Worm (Caenorhabditis elegans): Measurements from ENCODE around the gene nhr-133.

DNA sequence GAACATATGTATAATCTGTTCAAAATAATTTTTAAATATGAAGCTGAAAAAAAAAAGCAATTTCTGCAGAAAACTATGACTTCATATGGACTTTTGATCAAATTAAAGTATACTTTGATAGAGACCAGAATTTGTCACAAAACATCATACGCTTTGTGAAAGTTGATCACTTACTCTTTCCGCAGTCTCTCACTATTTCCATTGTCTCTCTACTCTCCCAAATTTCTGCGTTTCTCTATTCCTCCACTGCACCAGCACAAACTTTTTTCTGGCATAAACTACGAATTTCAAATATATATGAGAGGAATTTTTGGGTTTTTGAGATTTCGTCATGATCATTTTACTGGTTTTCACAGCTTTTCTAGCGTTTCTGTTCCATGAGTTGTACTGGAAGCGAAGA lies 23.9 kb upstream of the nhr-133 start, which contains the start of gene cyp-33C4:
- TF ChIP-seq lin-13 (GFP tag; optimal IDR thresholded peaks at IDR 0.05) (no peak), ama-1 (optimal IDR thresholded peaks at IDR 0.05) (no peak), F13H6.1 (tag; optimal IDR thresholded peaks at IDR 0.05) (no peak)
